Worm (Caenorhabditis elegans) whole organism, late embryonic: ENCODE measurements around the gene C50C3.1.

Source experiments
- K02D7.2 ChIP-seq: sonication (generic microtip); optimal IDR thresholded peaks from 2 replicates; lab custom pipeline; 2017; ENCODE audit warnings: mild to moderate bottlenecking, missing genetic modification characterization, missing compliant biosample characterization
- Y22D7AL.16 ChIP-seq: sonication (generic microtip); optimal IDR thresholded peaks from 2 replicates; lab custom pipeline; 2016; ENCODE audit warnings: missing genetic modification characterization, missing compliant biosample characterization
- ceh-9 ChIP-seq: sonication (generic microtip); optimal IDR thresholded peaks from 2 replicates; lab custom pipeline; 2016; ENCODE audit warnings: mild to moderate bottlenecking, missing genetic modification characterization, inconsistent platforms, missing compliant biosample characterization
- dve-1 ChIP-seq: sonication (generic microtip); optimal IDR thresholded peaks from 2 replicates; lab custom pipeline; 2017; ENCODE audit warnings: antibody characterized with exemption, mild to moderate bottlenecking, missing genetic modification characterization, missing compliant biosample characterization
- elt-2 ChIP-seq: sonication (generic microtip); optimal IDR thresholded peaks from 2 replicates; lab custom pipeline; 2016; ENCODE audit warnings: missing genetic modification reagents, missing genetic modification characterization, missing compliant biosample characterization
- hlh-13 ChIP-seq: fragments of 200-800 bp; sonication (Bioruptor generic); optimal IDR thresholded peaks from 2 replicates; lab custom pipeline; 2018; ENCODE audit warnings: mild to moderate bottlenecking, missing genetic modification characterization, missing compliant biosample characterization
- lim-6 ChIP-seq: sonication (generic microtip); optimal IDR thresholded peaks from 2 replicates; lab custom pipeline; 2016; ENCODE audit warnings: missing genetic modification characterization, missing compliant biosample characterization
- lin-11 ChIP-seq: fragments of 200-800 bp; sonication (Bioruptor generic); optimal IDR thresholded peaks from 2 replicates; lab custom pipeline; 2018; ENCODE audit warnings: mild to moderate bottlenecking, missing genetic modification characterization, missing compliant biosample characterization
- nhr-11 ChIP-seq: fragments of 150-350 bp; optimal IDR thresholded peaks from 2 replicates; lab custom pipeline; 2014; ENCODE audit warnings: missing biosample characterization, missing genetic modification characterization
- pha-4 ChIP-seq: fragments of 150-350 bp; optimal IDR thresholded peaks from 2 replicates; lab custom pipeline; 2018; ENCODE audit warnings: missing biosample characterization, missing genetic modification reagents, missing genetic modification characterization
- rnt-1 ChIP-seq: sonication (generic microtip); optimal IDR thresholded peaks from 2 replicates; lab custom pipeline; 2016; ENCODE audit warnings: missing genetic modification characterization, missing compliant biosample characterization

- peak; percentile 19 for TF ChIP-seq rnt-1 (tag; lab: Kevin White, UChicago)
- TF ChIP-seq K02D7.2 (tag; lab: Kevin White, UChicago), result no peak
- no peak for TF ChIP-seq hlh-13
- TF ChIP-seq nhr-11 (tag; lab: Kevin White, UChicago), result no peak
- TF ChIP-seq Y22D7AL.16 (tag; lab: Kevin White, UChicago), result peak; percentile 2
- TF ChIP-seq ceh-9 (tag; lab: Kevin White, UChicago), result no peak
- no peak for TF ChIP-seq pha-4 (tag; lab: Kevin White, UChicago)
- no peak for TF ChIP-seq lim-6
- TF ChIP-seq lin-11 (tag; lab: Kevin White, UChicago), result no peak
- no peak for TF ChIP-seq elt-2 (tag; lab: Kevin White, UChicago)
- TF ChIP-seq dve-1 (tag; lab: Kevin White, UChicago), result peak; percentile 65
Measured at ce11 chrIII:8163788-8164423, 27.9 kb upstream of the C50C3.1 start, which contains the start of gene prp-8.
